Worm (Caenorhabditis elegans): ENCODE results near the gene pals-37.

- no peak for TF ChIP-seq bed-3 (GFP tag; optimal IDR thresholded peaks at IDR 0.05)
- TF ChIP-seq nhr-12 (tag; optimal IDR thresholded peaks at IDR 0.05), result no peak
- no peak for TF ChIP-seq tbx-8 (GFP tag; optimal IDR thresholded peaks at IDR 0.05)
- no peak for TF ChIP-seq unc-62 (GFP tag; optimal IDR thresholded peaks at IDR 0.05)
- TF ChIP-seq ztf-11 (tag; optimal IDR thresholded peaks at IDR 0.05), result no peak
- TF ChIP-seq drap-1 (GFP tag; optimal IDR thresholded peaks at IDR 0.05), result no peak
- no peak for TF ChIP-seq elt-1 (tag; optimal IDR thresholded peaks at IDR 0.05; ENCODE audit: borderline replicate concordance, insufficient read depth)
- no peak for TF ChIP-seq nhr-237 (tag; optimal IDR thresholded peaks at IDR 0.05)
- TF ChIP-seq nhr-76 (tag; optimal IDR thresholded peaks at IDR 0.05), result no peak
- no peak for TF ChIP-seq elt-3 (tag; optimal IDR thresholded peaks at IDR 0.05)
- no peak for TF ChIP-seq pha-4 (tag; optimal IDR thresholded peaks at IDR 0.05)
These were observed 46.7 kb upstream of the pals-37 start for ce11 chrV:12488002-12488401.

Data from whole organism, mixed stage, embryonic.